Worm (Caenorhabditis elegans) whole organism, L1 larva: Measurements from ENCODE around the gene ast-1.

ENCODE experiments used
- aly-2 ChIP-seq: fragments of 150-350 bp; optimal IDR thresholded peaks from 2 replicates; lab custom pipeline; 2014; ENCODE audit warnings: missing biosample characterization, missing genetic modification characterization
- ama-1 ChIP-seq: fragments of 150-350 bp; optimal IDR thresholded peaks from 2 replicates; lab custom pipeline; 2014
- ceh-63 ChIP-seq: fragments of 200-800 bp; sonication (Bioruptor generic); optimal IDR thresholded peaks from 2 replicates; lab custom pipeline; 2018; ENCODE audit warnings: mild to moderate bottlenecking, missing genetic modification characterization, missing compliant biosample characterization
- ceh-8 ChIP-seq: fragments of 200-800 bp; sonication (Bioruptor generic); optimal IDR thresholded peaks from 2 replicates; lab custom pipeline; 2018; ENCODE audit warnings: mild to moderate bottlenecking, missing genetic modification characterization, moderate library complexity, missing compliant biosample characterization
- ceh-82 ChIP-seq, 3 experiments: fragments of 150-350 bp in 1 of 3; sonication (generic microtip) in 2 of 3; optimal IDR thresholded peaks; 2 replicates each; lab custom pipeline; 2014 to 2017; ENCODE audit warnings: missing biosample characterization in 3 of 3, missing genetic modification characterization in 3 of 3
- ces-1 ChIP-seq: fragments of 150-350 bp; optimal IDR thresholded peaks from 2 replicates; lab custom pipeline; 2014; ENCODE audit warnings: missing biosample characterization, missing genetic modification reagents, missing genetic modification characterization
- dpl-1 ChIP-seq, 3 experiments: fragments of 150-350 bp in 2 of 3; sonication (generic microtip) in 1 of 3; optimal IDR thresholded peaks; 2 replicates each; lab custom pipeline; 2014 to 2017; ENCODE audit warnings: missing biosample characterization in 3 of 3, missing genetic modification characterization in 3 of 3, missing genetic modification reagents in 3 of 3
- efl-3 ChIP-seq: fragments of 200-800 bp; sonication (Bioruptor generic); optimal IDR thresholded peaks from 2 replicates; lab custom pipeline; 2018; ENCODE audit warnings: mild to moderate bottlenecking, missing genetic modification characterization, missing compliant biosample characterization
- egl-27 ChIP-seq, 2 experiments: fragments of 150-350 bp in 1 of 2; sonication (generic microtip); optimal IDR thresholded peaks; 3 replicates each; lab custom pipeline; 2017 to 2018; ENCODE audit warnings: missing biosample characterization in 2 of 2, missing genetic modification characterization in 2 of 2, missing genetic modification reagents in 2 of 2
- ets-5 ChIP-seq: fragments of 200-800 bp; sonication (Bioruptor generic); IDR thresholded peaks from 2 replicates; pipeline ENCODE4 v1.3.6; 2022; ENCODE audit warnings: missing genetic modification characterization, missing compliant biosample characterization
- fkh-4 ChIP-seq: sonication (generic microtip); optimal IDR thresholded peaks from 2 replicates; lab custom pipeline; 2016; ENCODE audit warnings: missing compliant biosample characterization, missing genetic modification characterization, borderline replicate concordance
- fos-1 ChIP-seq: fragments of 150-350 bp; optimal IDR thresholded peaks from 2 replicates; lab custom pipeline; 2014; ENCODE audit warnings: missing biosample characterization, missing genetic modification characterization
- hlh-4 ChIP-seq: sonication (generic microtip); optimal IDR thresholded peaks from 2 replicates; lab custom pipeline; 2016; ENCODE audit warnings: mild to moderate bottlenecking, missing genetic modification characterization, missing compliant biosample characterization
- hpl-2 ChIP-seq: fragments of 150-350 bp; optimal IDR thresholded peaks from 2 replicates; lab custom pipeline; 2014; ENCODE audit warnings: missing biosample characterization, missing genetic modification reagents, missing genetic modification characterization
- jun-1 ChIP-seq: fragments of 150-350 bp; optimal IDR thresholded peaks from 2 replicates; lab custom pipeline; 2014; ENCODE audit warnings: missing biosample characterization, missing genetic modification reagents, missing genetic modification characterization
- lin-13 ChIP-seq: fragments of 150-350 bp; optimal IDR thresholded peaks from 2 replicates; lab custom pipeline; 2014; ENCODE audit warnings: missing biosample characterization, missing genetic modification reagents, missing genetic modification characterization
- lin-14 ChIP-seq: fragments of 200-800 bp; sonication (Bioruptor generic); optimal IDR thresholded peaks from 2 replicates; lab custom pipeline; 2018; ENCODE audit warnings: mild to moderate bottlenecking, missing genetic modification characterization, moderate library complexity, missing compliant biosample characterization
- lin-15B ChIP-seq: fragments of 150-350 bp; sonication (generic microtip); optimal IDR thresholded peaks from 3 replicates; lab custom pipeline; 2014; ENCODE audit warnings: missing biosample characterization, missing genetic modification characterization
- lin-35 ChIP-seq, 2 experiments: fragments of 150-350 bp; optimal IDR thresholded peaks; 2 replicates each; lab custom pipeline; 2014; ENCODE audit warnings: missing biosample characterization in 2 of 2, missing genetic modification characterization in 2 of 2, missing genetic modification reagents in 2 of 2
- lin-39 ChIP-seq: fragments of 150-350 bp; optimal IDR thresholded peaks from 2 replicates; lab custom pipeline; 2014; ENCODE audit warnings: missing biosample characterization, missing genetic modification reagents, missing genetic modification characterization
- lsy-2 ChIP-seq, 2 experiments: fragments of 150-350 bp; optimal IDR thresholded peaks; 2 replicates each; lab custom pipeline; 2014; ENCODE audit warnings: missing biosample characterization in 2 of 2, missing genetic modification characterization in 2 of 2
- mab-9 ChIP-seq: fragments of 200-800 bp; sonication (Bioruptor generic); IDR thresholded peaks from 2 replicates; pipeline ENCODE4 v1.3.6; 2022; ENCODE audit warnings: missing genetic modification reagents, missing genetic modification characterization, missing compliant biosample characterization
- nhr-12 ChIP-seq: sonication (generic microtip); optimal IDR thresholded peaks from 2 replicates; lab custom pipeline; 2017; ENCODE audit warnings: missing biosample characterization, missing genetic modification characterization
- nhr-19 ChIP-seq: fragments of 200-800 bp; sonication (Bioruptor generic); conservative IDR thresholded peaks from 2 replicates; pipeline ENCODE4 v1.3.6; 2022; ENCODE audit warnings: missing genetic modification characterization, missing compliant biosample characterization
- nhr-20 ChIP-seq: sonication (generic microtip); optimal IDR thresholded peaks from 2 replicates; lab custom pipeline; 2016; ENCODE audit warnings: mild to moderate bottlenecking, missing genetic modification characterization, missing compliant biosample characterization
- nhr-237 ChIP-seq: fragments of 150-350 bp; optimal IDR thresholded peaks from 2 replicates; lab custom pipeline; 2014; ENCODE audit warnings: missing biosample characterization, missing genetic modification characterization
- nhr-28 ChIP-seq: fragments of 150-350 bp; optimal IDR thresholded peaks from 2 replicates; lab custom pipeline; 2014; ENCODE audit warnings: missing biosample characterization, missing genetic modification characterization
- nhr-47 ChIP-seq: sonication (generic microtip); optimal IDR thresholded peaks from 2 replicates; lab custom pipeline; 2016; ENCODE audit warnings: mild to moderate bottlenecking, missing genetic modification characterization, moderate library complexity, missing compliant biosample characterization
- nhr-76 ChIP-seq: sonication (generic microtip); optimal IDR thresholded peaks from 2 replicates; lab custom pipeline; 2017; ENCODE audit warnings: missing biosample characterization, missing genetic modification characterization
- nhr-77 ChIP-seq: fragments of 150-350 bp; optimal IDR thresholded peaks from 2 replicates; lab custom pipeline; 2014; ENCODE audit warnings: missing biosample characterization, missing genetic modification characterization
- pag-3 ChIP-seq: sonication (generic microtip); optimal IDR thresholded peaks from 2 replicates; lab custom pipeline; 2017; ENCODE audit warnings: missing genetic modification characterization, mild to moderate bottlenecking, missing compliant biosample characterization, antibody characterized with exemption, borderline replicate concordance; ENCODE audit not compliant: insufficient read depth
- pqm-1 ChIP-seq: sonication (generic microtip); optimal IDR thresholded peaks from 3 replicates; lab custom pipeline; 2017; ENCODE audit warnings: missing biosample characterization, missing genetic modification characterization
- rnt-1 ChIP-seq: sonication (generic microtip); optimal IDR thresholded peaks from 2 replicates; lab custom pipeline; 2016; ENCODE audit warnings: mild to moderate bottlenecking, missing genetic modification characterization, moderate library complexity, missing compliant biosample characterization
- snpc-4 ChIP-seq: fragments of 150-350 bp; optimal IDR thresholded peaks from 2 replicates; lab custom pipeline; 2014; ENCODE audit warnings: missing biosample characterization, missing genetic modification characterization
- snu-23 ChIP-seq: sonication (generic microtip); optimal IDR thresholded peaks from 2 replicates; lab custom pipeline; 2016; ENCODE audit warnings: missing genetic modification characterization, missing compliant biosample characterization
- sptf-1 ChIP-seq: fragments of 150-350 bp; optimal IDR thresholded peaks from 2 replicates; lab custom pipeline; 2014; ENCODE audit warnings: missing biosample characterization, missing genetic modification characterization
- tbx-2 ChIP-seq: sonication (generic microtip); optimal IDR thresholded peaks from 2 replicates; lab custom pipeline; 2016; ENCODE audit warnings: missing genetic modification characterization, missing compliant biosample characterization
- tlp-1 ChIP-seq: fragments of 150-350 bp; optimal IDR thresholded peaks from 2 replicates; lab custom pipeline; 2014; ENCODE audit warnings: missing biosample characterization, missing genetic modification characterization
- unc-130 ChIP-seq: fragments of 150-350 bp; optimal IDR thresholded peaks from 2 replicates; lab custom pipeline; 2017; ENCODE audit warnings: missing biosample characterization, missing genetic modification characterization, inconsistent platforms
- unc-62 ChIP-seq: fragments of 150-350 bp; optimal IDR thresholded peaks from 2 replicates; lab custom pipeline; 2014; ENCODE audit warnings: missing biosample characterization, missing genetic modification reagents, missing genetic modification characterization
- unc-86 ChIP-seq: sonication (generic microtip); optimal IDR thresholded peaks from 2 replicates; lab custom pipeline; 2016; ENCODE audit warnings: missing genetic modification characterization, missing compliant biosample characterization
- unc-98 ChIP-seq: fragments of 200-800 bp; sonication (Bioruptor generic); IDR thresholded peaks from 2 replicates; pipeline ENCODE4 v1.3.6; 2022; ENCODE audit warnings: missing genetic modification characterization, missing compliant biosample characterization
- vab-15 ChIP-seq: sonication (generic microtip); optimal IDR thresholded peaks from 2 replicates; lab custom pipeline; 2017; ENCODE audit warnings: missing genotype, mild to moderate bottlenecking, missing genetic modification characterization, missing compliant biosample characterization
- zip-4 ChIP-seq: fragments of 200-800 bp; sonication (Bioruptor generic); optimal IDR thresholded peaks from 2 replicates; lab custom pipeline; 2018; ENCODE audit warnings: mild to moderate bottlenecking, missing genetic modification characterization, moderate library complexity, missing compliant biosample characterization
- ztf-4 ChIP-seq: fragments of 150-350 bp; optimal IDR thresholded peaks from 2 replicates; lab custom pipeline; 2014; ENCODE audit warnings: missing biosample characterization, missing genetic modification characterization

Gene ast-1

DNA sequence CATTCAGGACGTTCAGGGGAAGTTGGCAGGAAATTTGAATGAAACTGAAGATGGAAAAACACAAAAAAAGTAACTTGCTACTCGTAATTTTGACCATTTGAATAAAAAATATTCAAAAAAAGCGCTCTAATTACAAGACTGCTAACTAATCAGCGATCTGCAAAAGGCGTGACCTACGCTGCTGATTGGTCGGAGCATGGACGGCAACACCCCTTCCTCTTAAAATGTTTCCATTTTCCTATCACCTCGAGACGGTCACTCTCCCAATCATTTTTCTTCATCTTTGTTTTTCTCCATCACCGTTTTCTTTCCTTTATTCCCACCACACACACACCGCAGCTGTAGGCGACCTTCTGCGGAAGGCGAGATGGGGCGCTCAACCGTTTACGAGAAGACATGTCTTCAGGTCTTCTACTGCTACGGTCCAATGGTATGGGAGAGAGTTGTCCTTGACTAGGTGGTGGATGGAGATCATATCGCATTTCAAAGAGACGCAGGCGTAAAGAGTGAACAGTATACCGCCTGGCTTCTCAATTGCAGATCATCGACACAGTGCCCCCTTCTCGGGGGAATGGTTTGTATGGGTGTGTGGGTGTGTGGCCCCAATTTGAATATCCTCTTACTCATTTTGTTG lies 16.5 kb upstream of the ast-1 start (continued):
- TF ChIP-seq ceh-63 (GFP tag; lab: Kevin White, UChicago) (no peak), rnt-1 (tag; lab: Kevin White, UChicago) (peak; percentile 22), lin-35 (GFP tag; optimal IDR thresholded peaks at IDR 0.05; lab: Kevin White, UChicago) (peak in 1 of 2 experiments; percentile 21), ces-1 (GFP tag; lab: Kevin White, UChicago) (no peak), efl-3 (GFP tag; lab: Kevin White, UChicago) (no peak), hlh-4 (tag; lab: Kevin White, UChicago) (no peak), unc-130 (no peak), dpl-1 (GFP tag; optimal IDR thresholded peaks at IDR 0.05; lab: Kevin White, UChicago) (no peak), unc-98 (GFP tag; lab: Robert Waterston, UW) (no peak), fos-1 (tag; lab: Kevin White, UChicago) (no peak), unc-62 (no peak), tlp-1 (tag; lab: Kevin White, UChicago) (no peak), tbx-2 (tag; lab: Kevin White, UChicago) (no peak), nhr-77 (tag; lab: Kevin White, UChicago) (no peak), nhr-28 (tag; lab: Kevin White, UChicago) (no peak), nhr-47 (tag; lab: Kevin White, UChicago) (peak; percentile 31), mab-9 (GFP tag; lab: Robert Waterston, UW) (no peak), ceh-82 (tag; optimal IDR thresholded peaks at IDR 0.05; lab: Kevin White, UChicago) (no peak), sptf-1 (tag; lab: Kevin White, UChicago) (no peak), ceh-8 (GFP tag; lab: Kevin White, UChicago) (no peak), ama-1 (lab: Kevin White, UChicago) (no peak), lin-13 (GFP tag; lab: Kevin White, UChicago) (no peak), lsy-2 (tag; optimal IDR thresholded peaks at IDR 0.05; lab: Kevin White, UChicago) (peak in 1 of 2 experiments; percentile 32), nhr-12 (tag; lab: Kevin White, UChicago) (no peak), lin-14 (GFP tag; lab: Kevin White, UChicago) (peak; percentile 77), vab-15 (no peak), pag-3 (tag; lab: Kevin White, UChicago) (no peak), nhr-76 (tag; lab: Kevin White, UChicago) (no peak), ets-5 (GFP tag; lab: Robert Waterston, UW) (no peak), snpc-4 (tag; lab: Kevin White, UChicago) (no peak), ztf-4 (no peak), lin-15B (tag; lab: Kevin White, UChicago) (no peak), egl-27 (tag; optimal IDR thresholded peaks at IDR 0.05; lab: Kevin White, UChicago) (no peak), nhr-237 (tag; lab: Kevin White, UChicago) (no peak), zip-4 (no peak), jun-1 (tag; lab: Kevin White, UChicago) (no peak), lin-39 (tag; lab: Kevin White, UChicago) (no peak), aly-2 (no peak), unc-86 (tag; lab: Kevin White, UChicago) (no peak), snu-23 (GFP tag; lab: Kevin White, UChicago) (peak; percentile 54), hpl-2 (GFP tag; lab: Kevin White, UChicago) (no peak), nhr-19 (GFP tag; lab: Robert Waterston, UW) (0 out of 2 replicates have a peak, but pooled peaks have one; percentile 15), fkh-4 (no peak), pqm-1 (no peak), nhr-20 (peak; percentile 40)
